Fruit fly (Drosophila melanogaster): ENCODE measurements around the gene HGTX.
A peak's percentile ranks its signal among the peaks of the same experiment; 100 is the strongest.

The HGTX gene

dm6 chr3L:14599503-14599902, at the start of gene HGTX (continued):
- TF ChIP-seq mirr (GFP tag; optimal IDR thresholded peaks at IDR 0.05) (no peak), zen (tag; optimal IDR thresholded peaks at IDR 0.05) (peak; percentile 60), CG17361 (GFP tag; IDR thresholded peaks at IDR 0.05) (no peak), cg (GFP tag; optimal IDR thresholded peaks at IDR 0.05) (peak; percentile 49), CG6272 (GFP tag; IDR thresholded peaks at IDR 0.05) (no peak), Rx (GFP tag; IDR thresholded peaks at IDR 0.05) (no peak), Opbp (GFP tag; IDR thresholded peaks at IDR 0.05; ENCODE audit: partially characterized antibody) (no peak), CG7556 (GFP tag; optimal IDR thresholded peaks at IDR 0.05) (no peak), CG3065 (GFP tag; optimal IDR thresholded peaks at IDR 0.05) (peak; percentile 11), shn (GFP tag; optimal IDR thresholded peaks at IDR 0.05) (no peak), chm (GFP tag; IDR thresholded peaks at IDR 0.05) (no peak), MTF-1 (GFP tag; optimal IDR thresholded peaks at IDR 0.05; ENCODE audit: borderline replicate concordance) (no peak), chinmo (GFP tag; IDR thresholded peaks at IDR 0.05; ENCODE audit: partially characterized antibody) (0 out of 4 replicates have a peak, but pooled peaks have one; percentile 68), CG1647 (GFP tag; optimal IDR thresholded peaks at IDR 0.05) (no peak), caup (GFP tag; optimal IDR thresholded peaks at IDR 0.05; ENCODE audit: severe bottlenecking) (no peak), CG17328 (GFP tag; IDR thresholded peaks at IDR 0.05) (no peak), CG15601 (tag; optimal IDR thresholded peaks at IDR 0.05) (peak; percentile 97), Hmr (GFP tag; optimal IDR thresholded peaks at IDR 0.05) (no peak), sisA (GFP tag; IDR thresholded peaks at IDR 0.05) (no peak), CG7372 (GFP tag; IDR thresholded peaks at IDR 0.05) (no peak), dpn (GFP tag; optimal IDR thresholded peaks at IDR 0.05) (no peak), CG18619 (GFP tag; optimal IDR thresholded peaks at IDR 0.05) (no peak), ttk (GFP tag; IDR thresholded peaks at IDR 0.05) (no peak), insv (GFP tag; optimal IDR thresholded peaks at IDR 0.05) (peak in 1 of 2 experiments; percentile 76), CG11456 (GFP tag; IDR thresholded peaks at IDR 0.05) (no peak), sens-2 (GFP tag; IDR thresholded peaks at IDR 0.05) (no peak), CG1603 (tag; optimal IDR thresholded peaks at IDR 0.05) (peak; percentile 16), gcm (GFP tag; optimal IDR thresholded peaks at IDR 0.05) (no peak), CkIIα-i1 (GFP tag; IDR thresholded peaks at IDR 0.05) (no peak), pros (GFP tag; optimal IDR thresholded peaks at IDR 0.05) (peak; percentile 4), CG1024 (GFP tag; IDR thresholded peaks at IDR 0.05) (no peak), CG1832 (GFP tag; optimal IDR thresholded peaks at IDR 0.05) (peak; percentile 96), ash1 (GFP tag; optimal IDR thresholded peaks at IDR 0.05) (no peak), D19B (GFP tag; optimal IDR thresholded peaks at IDR 0.05) (no peak), CoRest (tag; optimal IDR thresholded peaks at IDR 0.05) (peak; percentile 21), CG8765 (GFP tag; IDR thresholded peaks at IDR 0.05) (no peak), CG6791 (GFP tag; IDR thresholded peaks at IDR 0.05; ENCODE audit: partially characterized antibody) (no peak), CG18262 (tag; optimal IDR thresholded peaks at IDR 0.05) (no peak), B-H2 (GFP tag; optimal IDR thresholded peaks at IDR 0.05) (no peak), CG15073 (GFP tag; optimal IDR thresholded peaks at IDR 0.05) (no peak), CG13424 (tag; optimal IDR thresholded peaks at IDR 0.05) (no peak), pfk (GFP tag; optimal IDR thresholded peaks at IDR 0.05) (peak; percentile 99), Eip74EF (GFP tag; optimal IDR thresholded peaks at IDR 0.05) (no peak), Nf-YC (tag; optimal IDR thresholded peaks at IDR 0.05) (peak; percentile 95), HLH3B (GFP tag; IDR thresholded peaks at IDR 0.05) (no peak), Med (GFP tag) (peak; percentile 37), Atf6 (GFP tag; IDR thresholded peaks at IDR 0.05) (no peak), hbn (GFP tag; IDR thresholded peaks at IDR 0.05; ENCODE audit: partially characterized antibody) (no peak), CG8924 (tag; optimal IDR thresholded peaks at IDR 0.05) (peak; percentile 44), BEAF-32 (GFP tag; optimal IDR thresholded peaks at IDR 0.05) (no peak)
